Worm (Caenorhabditis elegans): ENCODE data around the gene T01C8.3.

Gene T01C8.3

DNA sequence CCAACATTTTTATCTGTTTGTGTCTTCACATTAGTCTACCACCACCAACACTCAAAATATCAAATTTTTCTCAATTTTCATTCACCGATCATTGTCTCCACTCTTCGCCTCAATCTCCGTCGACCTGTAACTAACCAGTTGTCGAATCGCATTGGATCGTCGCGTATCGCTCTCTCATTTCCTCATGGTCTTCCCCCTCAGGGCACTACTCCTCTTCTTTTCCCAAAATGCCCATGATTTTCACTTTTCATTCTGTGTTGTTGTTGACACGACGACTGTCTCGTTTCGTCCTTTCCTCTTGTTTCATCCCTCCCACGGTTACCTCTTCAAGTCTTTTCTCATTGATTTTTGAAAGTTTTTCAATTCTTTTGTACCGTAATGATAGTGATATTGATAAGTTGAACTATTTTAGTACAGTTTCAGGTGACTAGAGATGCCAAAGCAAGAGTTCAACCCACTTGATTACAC, 3.0 kb upstream of the T01C8.3 start, which contains the start of gene T01C8.2 (continued):
- TF ChIP-seq elt-2 (tag; optimal IDR thresholded peaks at IDR 0.05) (no peak), lin-13 (GFP tag; optimal IDR thresholded peaks at IDR 0.05) (no peak), vab-15 (tag; optimal IDR thresholded peaks at IDR 0.05) (no peak), sox-4 (tag; optimal IDR thresholded peaks at IDR 0.05) (no peak), nhr-20 (tag; optimal IDR thresholded peaks at IDR 0.05) (peak; percentile 63), mep-1 (tag; optimal IDR thresholded peaks at IDR 0.05) (peak; percentile 68), pax-3 (tag; optimal IDR thresholded peaks at IDR 0.05) (no peak), lin-15B (tag; optimal IDR thresholded peaks at IDR 0.05) (no peak), sup-37 (GFP tag; optimal IDR thresholded peaks at IDR 0.05) (no peak), tlp-1 (tag; optimal IDR thresholded peaks at IDR 0.05) (no peak), efl-1 (optimal IDR thresholded peaks at IDR 0.05) (no peak), efl-1 (GFP tag; optimal IDR thresholded peaks at IDR 0.05 in 1 of 2) (no peak), C04F5.9 (tag; optimal IDR thresholded peaks at IDR 0.05) (no peak), unc-86 (tag; optimal IDR thresholded peaks at IDR 0.05) (no peak), ets-5 (GFP tag; IDR thresholded peaks at IDR 0.05) (no peak), snu-23 (GFP tag; optimal IDR thresholded peaks at IDR 0.05) (peak; percentile 80), lsy-2 (tag; optimal IDR thresholded peaks at IDR 0.05) (peak in 1 of 2 experiments; percentile 10), egl-13 (tag; optimal IDR thresholded peaks at IDR 0.05) (no peak), ces-1 (GFP tag; optimal IDR thresholded peaks at IDR 0.05) (no peak), nhr-90 (tag; optimal IDR thresholded peaks at IDR 0.05; ENCODE audit: poor library complexity) (peak; percentile 65), xbp-1 (tag; optimal IDR thresholded peaks at IDR 0.05) (peak; percentile 5), zag-1 (tag; optimal IDR thresholded peaks at IDR 0.05) (no peak), mab-9 (GFP tag; IDR thresholded peaks at IDR 0.05) (no peak), dpl-1 (GFP tag; optimal IDR thresholded peaks at IDR 0.05) (no peak), ceh-8 (GFP tag; optimal IDR thresholded peaks at IDR 0.05) (no peak), alr-1 (tag; optimal IDR thresholded peaks at IDR 0.05; ENCODE audit: borderline replicate concordance) (no peak), lin-14 (GFP tag; optimal IDR thresholded peaks at IDR 0.05) (peak; percentile 79), unc-30 (tag; optimal IDR thresholded peaks at IDR 0.05) (no peak), elt-3 (tag; optimal IDR thresholded peaks at IDR 0.05) (peak in 4 of 6 experiments; percentile 30 to 63 (median 46)), aly-2 (tag; optimal IDR thresholded peaks at IDR 0.05) (no peak), blmp-1 (tag; optimal IDR thresholded peaks at IDR 0.05) (peak; percentile 98), fos-1 (tag; optimal IDR thresholded peaks at IDR 0.05) (no peak), ceh-90 (tag; optimal IDR thresholded peaks at IDR 0.05) (no peak), nhr-84 (tag; optimal IDR thresholded peaks at IDR 0.05) (no peak), hlh-4 (tag; optimal IDR thresholded peaks at IDR 0.05) (no peak), pqm-1 (tag; optimal IDR thresholded peaks at IDR 0.05) (no peak), C16A3.4 (tag; optimal IDR thresholded peaks at IDR 0.05) (peak; percentile 13), zip-4 (GFP tag; optimal IDR thresholded peaks at IDR 0.05) (no peak), nhr-28 (tag; optimal IDR thresholded peaks at IDR 0.05) (no peak), egl-27 (tag; optimal IDR thresholded peaks at IDR 0.05) (no peak), nhr-71 (tag; optimal IDR thresholded peaks at IDR 0.05) (peak; percentile 58), F16B12.6 (tag; optimal IDR thresholded peaks at IDR 0.05) (no peak), C34B4.2 (tag; optimal IDR thresholded peaks at IDR 0.05) (no peak), skn-1 (tag; optimal IDR thresholded peaks at IDR 0.05) (no peak)

DNA sequence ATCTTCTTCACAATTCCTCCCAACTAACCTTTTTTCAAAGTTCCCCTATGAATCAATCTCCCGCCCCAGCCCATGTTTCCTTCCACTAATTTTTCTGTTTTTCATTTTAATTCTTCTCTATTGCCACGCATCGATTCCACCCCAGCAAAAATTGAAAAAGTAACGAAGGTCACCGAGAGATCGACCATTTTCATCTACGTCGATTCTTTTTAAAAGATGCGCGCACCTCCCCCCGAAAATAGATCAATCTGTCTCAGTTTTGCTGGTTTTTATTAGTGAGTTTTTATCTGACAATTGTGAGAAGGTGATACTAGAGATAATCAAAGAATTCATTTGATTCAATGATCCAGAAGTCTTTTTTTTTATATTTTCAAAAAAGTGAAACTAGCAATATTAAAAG, 1.0 kb upstream of the T01C8.3 start:
- TF ChIP-seq lin-14 (GFP tag; optimal IDR thresholded peaks at IDR 0.05) = peak; percentile 53
- TF ChIP-seq snu-23 (GFP tag; optimal IDR thresholded peaks at IDR 0.05) = peak; percentile 48
- peak; percentile 84 for TF ChIP-seq nhr-85 (tag)
- peak in 2 of 6 experiments; percentile 33 to 67 for TF ChIP-seq elt-3 (tag; optimal IDR thresholded peaks at IDR 0.05)
- peak; percentile 35 for TF ChIP-seq nhr-20 (tag; optimal IDR thresholded peaks at IDR 0.05)
- peak; percentile 36 for TF ChIP-seq mep-1 (tag; optimal IDR thresholded peaks at IDR 0.05)
- TF ChIP-seq xbp-1 (tag; optimal IDR thresholded peaks at IDR 0.05) = no peak
- TF ChIP-seq nhr-71 (tag; optimal IDR thresholded peaks at IDR 0.05) = peak; percentile 14
- no peak for TF ChIP-seq ztf-11 (tag; optimal IDR thresholded peaks at IDR 0.05)
- peak; percentile 69 for TF ChIP-seq blmp-1 (tag; optimal IDR thresholded peaks at IDR 0.05)
- TF ChIP-seq tbx-2 (tag; optimal IDR thresholded peaks at IDR 0.05) = no peak
